Worm (Caenorhabditis elegans) whole organism, L2 larva: ENCODE measurements around the gene daf-9.

Experiments
- F13H6.1 ChIP-seq: sonication (generic microtip); optimal IDR thresholded peaks from 2 replicates; lab custom pipeline; 2016; ENCODE audit warnings: missing genetic modification characterization, missing compliant biosample characterization
- ZK546.5 ChIP-seq: sonication (generic microtip); optimal IDR thresholded peaks from 2 replicates; lab custom pipeline; 2017; ENCODE audit warnings: missing biosample characterization, missing genetic modification characterization
- alr-1 ChIP-seq: fragments of 150-350 bp; optimal IDR thresholded peaks from 2 replicates; lab custom pipeline; 2014; ENCODE audit warnings: missing biosample characterization, missing genetic modification characterization
- blmp-1 ChIP-seq: sonication (generic microtip); optimal IDR thresholded peaks from 2 replicates; lab custom pipeline; 2017; ENCODE audit warnings: missing genetic modification characterization, mild to moderate bottlenecking, missing compliant biosample characterization, antibody characterized with exemption, moderate library complexity; ENCODE audit not compliant: insufficient read depth
- ceh-16 ChIP-seq: fragments of 150-350 bp; optimal IDR thresholded peaks from 2 replicates; lab custom pipeline; 2014; ENCODE audit warnings: missing biosample characterization, missing genetic modification characterization
- ceh-82 ChIP-seq: fragments of 150-350 bp; optimal IDR thresholded peaks from 2 replicates; lab custom pipeline; 2014; ENCODE audit warnings: missing biosample characterization, missing genetic modification characterization
- dmd-4 ChIP-seq: sonication (generic microtip); optimal IDR thresholded peaks from 2 replicates; lab custom pipeline; 2017; ENCODE audit warnings: missing biosample characterization, missing genetic modification characterization
- elt-1 ChIP-seq: fragments of 150-350 bp; optimal IDR thresholded peaks from 2 replicates; lab custom pipeline; 2014; ENCODE audit warnings: missing biosample characterization, missing genetic modification characterization
- elt-3 ChIP-seq: sonication (generic microtip); optimal IDR thresholded peaks from 2 replicates; lab custom pipeline; 2017; ENCODE audit warnings: missing biosample characterization, missing genetic modification characterization
- fos-1 ChIP-seq: fragments of 150-350 bp; optimal IDR thresholded peaks from 2 replicates; lab custom pipeline; 2014; ENCODE audit warnings: missing biosample characterization, missing genetic modification characterization
- gmeb-1 ChIP-seq: fragments of 150-350 bp; optimal IDR thresholded peaks from 2 replicates; lab custom pipeline; 2014; ENCODE audit warnings: missing biosample characterization, missing genetic modification characterization
- lin-11 ChIP-seq: fragments of 150-350 bp; sonication (generic microtip); optimal IDR thresholded peaks from 2 replicates; lab custom pipeline; 2014; ENCODE audit warnings: missing biosample characterization, missing genetic modification characterization, inconsistent platforms, mixed read lengths
- lin-13 ChIP-seq: fragments of 150-350 bp; optimal IDR thresholded peaks from 2 replicates; lab custom pipeline; 2014; ENCODE audit warnings: missing biosample characterization, missing genetic modification reagents, missing genetic modification characterization
- mab-5 ChIP-seq: fragments of 150-350 bp; optimal IDR thresholded peaks from 2 replicates; lab custom pipeline; 2014; ENCODE audit warnings: missing biosample characterization, missing genetic modification characterization
- mbf-1 ChIP-seq: sonication (generic microtip); optimal IDR thresholded peaks from 2 replicates; lab custom pipeline; 2017; ENCODE audit warnings: missing biosample characterization, missing genetic modification characterization
- mdl-1 ChIP-seq, 2 experiments: fragments of 150-350 bp in 1 of 2; sonication (generic microtip) in 1 of 2; optimal IDR thresholded peaks; 2 replicates each; lab custom pipeline; 2017; ENCODE audit warnings: missing biosample characterization in 2 of 2, missing genetic modification characterization in 2 of 2
- nhr-10 ChIP-seq: sonication (generic microtip); optimal IDR thresholded peaks from 2 replicates; lab custom pipeline; 2017; ENCODE audit warnings: missing biosample characterization, missing genetic modification characterization
- nhr-12 ChIP-seq: fragments of 150-350 bp; optimal IDR thresholded peaks from 2 replicates; lab custom pipeline; 2014; ENCODE audit warnings: missing biosample characterization, missing genetic modification characterization
- nhr-21 ChIP-seq: fragments of 150-350 bp; optimal IDR thresholded peaks from 2 replicates; lab custom pipeline; 2014; ENCODE audit warnings: missing biosample characterization, missing genetic modification characterization
- nhr-237 ChIP-seq: fragments of 150-350 bp; optimal IDR thresholded peaks from 2 replicates; lab custom pipeline; 2014; ENCODE audit warnings: missing biosample characterization, missing genetic modification characterization
- nhr-25 ChIP-seq: fragments of 150-350 bp; sonication (generic microtip); optimal IDR thresholded peaks from 3 replicates; lab custom pipeline; 2014; ENCODE audit warnings: missing biosample characterization, missing genetic modification characterization
- nhr-6 ChIP-seq: fragments of 150-350 bp; optimal IDR thresholded peaks from 2 replicates; lab custom pipeline; 2014; ENCODE audit warnings: missing biosample characterization, missing genetic modification characterization
- sma-3 ChIP-seq: sonication (generic microtip); optimal IDR thresholded peaks from 2 replicates; lab custom pipeline; 2016; ENCODE audit warnings: missing genetic modification reagents, missing genetic modification characterization, missing compliant biosample characterization
- sma-9 ChIP-seq, 2 experiments: fragments of 150-350 bp in 1 of 2; sonication (generic microtip) in 1 of 2; optimal IDR thresholded peaks; 2 replicates each; lab custom pipeline; 2014 to 2016; ENCODE audit warnings: missing genetic modification characterization in 2 of 2, mild to moderate bottlenecking in 1 of 2, missing biosample characterization in 1 of 2, missing compliant biosample characterization in 1 of 2, missing genetic modification reagents in 1 of 2, moderate library complexity in 1 of 2
- unc-39 ChIP-seq: fragments of 150-350 bp; optimal IDR thresholded peaks from 2 replicates; lab custom pipeline; 2014; ENCODE audit warnings: missing biosample characterization, missing genetic modification characterization
- unc-55 ChIP-seq: fragments of 150-350 bp; sonication (generic microtip); optimal IDR thresholded peaks from 3 replicates; lab custom pipeline; 2014; ENCODE audit warnings: missing biosample characterization, missing genetic modification reagents, missing genetic modification characterization
- unc-62 ChIP-seq: fragments of 150-350 bp; optimal IDR thresholded peaks from 2 replicates; lab custom pipeline; 2014; ENCODE audit warnings: missing biosample characterization, missing genetic modification reagents, missing genetic modification characterization
- zag-1 ChIP-seq: fragments of 150-350 bp; optimal IDR thresholded peaks from 2 replicates; lab custom pipeline; 2014; ENCODE audit warnings: missing biosample characterization, missing genetic modification characterization
- ztf-4 ChIP-seq: fragments of 150-350 bp; optimal IDR thresholded peaks from 2 replicates; lab custom pipeline; 2014; ENCODE audit warnings: missing biosample characterization, missing genetic modification characterization

Gene daf-9

DNA sequence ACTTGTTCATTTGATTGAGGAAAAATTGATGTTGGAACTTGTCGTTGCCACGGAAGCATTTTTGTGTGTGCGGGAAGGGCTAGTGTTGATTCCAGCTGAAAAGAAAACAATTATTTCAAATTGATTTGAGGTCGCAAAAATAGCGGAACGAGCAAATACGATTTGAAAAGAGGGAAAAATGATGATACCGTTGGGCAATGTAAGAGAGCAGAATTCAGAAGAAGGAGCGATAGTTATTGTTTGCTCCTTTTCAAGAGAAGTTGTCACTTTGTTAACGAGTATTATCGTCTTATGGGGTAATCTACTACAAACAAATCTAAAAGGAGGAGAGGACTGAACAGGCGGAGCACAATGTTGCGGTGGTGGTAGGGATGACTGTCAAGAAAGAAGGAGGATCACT, 36.3 kb upstream of the daf-9 start, which contains the start of gene odd-2:
TSS of gene odd-2 (minus strand) at position 101 of the 400 bp plus-strand sequence.
- TF ChIP-seq mdl-1 (tag; optimal IDR thresholded peaks at IDR 0.05; lab: Kevin White, UChicago) (no peak), blmp-1 (tag; lab: Kevin White, UChicago) (no peak), nhr-12 (no peak), sma-9 (GFP tag; optimal IDR thresholded peaks at IDR 0.05; lab: Kevin White, UChicago) (no peak), sma-9 (tag; optimal IDR thresholded peaks at IDR 0.05; lab: Kevin White, UChicago) (no peak), zag-1 (no peak), fos-1 (no peak), nhr-237 (tag; lab: Kevin White, UChicago) (no peak), elt-1 (tag; lab: Kevin White, UChicago) (no peak), nhr-6 (tag; lab: Kevin White, UChicago) (no peak), ceh-82 (tag; lab: Kevin White, UChicago) (no peak)

DNA sequence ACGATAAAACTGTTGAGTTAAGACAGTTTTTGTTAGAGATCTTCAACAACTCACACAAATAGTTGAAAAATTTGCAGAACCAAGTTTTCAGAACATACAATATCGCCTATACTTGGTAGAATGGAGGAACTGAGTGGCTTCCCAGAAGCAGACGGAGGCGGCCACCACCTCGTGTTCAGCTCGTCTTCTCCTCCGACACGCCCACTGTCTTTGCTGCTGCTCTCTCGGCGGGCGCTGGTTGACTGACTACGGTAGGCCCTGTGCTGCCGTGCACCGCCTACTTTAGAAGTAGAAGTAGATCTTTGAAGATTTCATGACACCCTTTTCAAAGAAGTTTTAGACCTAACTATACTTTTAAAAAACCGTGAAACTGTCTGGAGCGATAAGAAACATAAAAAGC, 34.7 kb upstream of the daf-9 start:
- no peak for TF ChIP-seq alr-1
- no peak for TF ChIP-seq dmd-4 (tag; lab: Kevin White, UChicago)
- no peak for TF ChIP-seq nhr-237 (tag; lab: Kevin White, UChicago)
- TF ChIP-seq ZK546.5, result no peak
- TF ChIP-seq nhr-10 (tag; lab: Kevin White, UChicago), result no peak
- TF ChIP-seq lin-11 (tag; lab: Kevin White, UChicago), result no peak
- TF ChIP-seq unc-55 (GFP tag; lab: Kevin White, UChicago), result no peak
- TF ChIP-seq sma-9 (GFP tag; optimal IDR thresholded peaks at IDR 0.05; lab: Kevin White, UChicago), result no peak
- TF ChIP-seq sma-9 (tag; optimal IDR thresholded peaks at IDR 0.05; lab: Kevin White, UChicago), result no peak

DNA sequence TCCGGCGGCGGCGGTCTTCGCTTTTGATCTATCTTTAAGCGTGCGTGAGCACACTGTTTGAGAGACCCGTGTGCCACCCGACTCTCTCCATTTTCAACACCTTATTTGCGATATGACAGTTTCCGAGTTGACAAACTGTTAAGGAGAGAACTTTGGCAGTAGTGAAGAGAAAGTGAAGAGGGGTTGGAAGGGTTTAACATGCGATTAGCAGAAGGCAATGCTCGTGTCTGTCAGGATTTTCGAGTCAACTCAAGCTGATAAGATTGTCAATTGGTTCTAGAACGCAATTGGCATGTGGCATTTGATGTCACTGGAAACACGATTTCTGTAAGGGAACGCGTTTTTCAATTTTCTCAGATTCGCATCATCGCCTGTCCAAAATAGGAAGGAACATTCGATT, 29.4 kb upstream of the daf-9 start:
- TF ChIP-seq nhr-12 (no peak), lin-11 (tag; lab: Kevin White, UChicago) (no peak)

DNA sequence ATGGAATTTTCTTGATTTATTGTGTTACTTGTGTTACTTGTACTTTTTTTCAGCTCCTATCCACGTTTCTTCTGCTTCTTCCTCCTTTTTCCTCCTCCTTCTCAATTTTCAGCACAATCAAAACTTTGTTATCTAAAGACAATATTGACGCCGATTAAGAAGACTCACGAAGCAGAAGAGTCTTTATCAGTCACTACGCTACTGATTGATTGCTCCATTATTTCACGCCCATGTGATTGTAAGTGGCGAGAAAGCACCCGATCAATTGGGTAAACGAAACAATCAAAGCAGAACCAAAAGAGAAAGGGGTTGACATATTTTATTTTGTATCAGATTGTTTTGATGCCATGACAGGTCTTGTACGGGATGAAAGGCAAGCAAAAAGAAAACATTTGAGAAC, 27.5 kb upstream of the daf-9 start, which contains the start of gene T25B2.2:
TSS of gene T25B2.2 (plus strand) at position 392 of the 400 bp plus-strand sequence.
- TF ChIP-seq F13H6.1 (tag; lab: Kevin White, UChicago) (no peak), ztf-4 (tag; lab: Kevin White, UChicago) (no peak), gmeb-1 (tag; lab: Kevin White, UChicago) (no peak), fos-1 (peak; percentile 65), mbf-1 (tag; lab: Kevin White, UChicago) (no peak), unc-62 (no peak), ceh-82 (tag; lab: Kevin White, UChicago) (no peak)

- TF ChIP-seq elt-3 (no peak), blmp-1 (tag; lab: Kevin White, UChicago) (no peak), nhr-10 (tag; lab: Kevin White, UChicago) (no peak), lin-13 (no peak), unc-39 (tag; lab: Kevin White, UChicago) (no peak), mab-5 (no peak), nhr-25 (no peak), unc-62 (no peak), unc-55 (GFP tag; lab: Kevin White, UChicago) (no peak), nhr-21 (tag; lab: Kevin White, UChicago) (no peak)
These were observed 23.1 kb upstream of the daf-9 start, which contains the start of gene T25B2.1 for ce11 chrX:6173656-6174055. T25B2.1 (plus strand) TSS chrX:6173956.

DNA sequence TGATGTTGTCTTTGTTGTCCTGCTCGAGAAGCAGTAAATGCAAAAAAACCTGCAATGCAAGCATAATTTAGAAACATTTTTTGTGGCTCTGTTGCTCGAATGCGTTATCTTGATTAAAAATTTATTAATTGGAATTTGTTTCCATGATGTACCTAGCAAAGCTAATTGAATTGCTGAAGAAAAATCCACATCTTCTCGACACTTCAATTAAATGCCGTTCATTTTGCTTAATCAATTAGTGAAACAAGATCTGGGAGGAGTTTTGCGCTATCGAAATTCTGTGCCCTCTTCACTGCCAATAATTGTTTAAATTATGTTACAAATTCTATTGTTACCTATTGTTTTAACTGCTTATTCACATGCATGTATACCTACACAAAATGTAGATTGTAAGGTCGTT, 20.9 kb upstream of the daf-9 start, which contains the start of gene T25B2.3:
TSS of gene T25B2.3 (plus strand) at position 301 of the 400 bp plus-strand sequence.
- no peak for TF ChIP-seq sma-3 (GFP tag; lab: Kevin White, UChicago)
- no peak for TF ChIP-seq nhr-6 (tag; lab: Kevin White, UChicago)

ce11 chrX:6177944-6178566, 18.7 kb upstream of the daf-9 start, which contains the start of the genes T25B2.4 and T13C5.3:
T25B2.4 (plus strand) TSS chrX:6178244.
T13C5.3 (plus strand) TSS chrX:6178516.
- TF ChIP-seq ceh-16 (tag; lab: Kevin White, UChicago), result no peak
- TF ChIP-seq unc-62, result no peak
- TF ChIP-seq unc-39 (tag; lab: Kevin White, UChicago), result no peak
- TF ChIP-seq mbf-1 (tag; lab: Kevin White, UChicago), result no peak
- no peak for TF ChIP-seq ceh-82 (tag; lab: Kevin White, UChicago)
- TF ChIP-seq nhr-12, result no peak
